Worm (Caenorhabditis elegans): ENCODE results near the gene W03F9.4.

DNA sequence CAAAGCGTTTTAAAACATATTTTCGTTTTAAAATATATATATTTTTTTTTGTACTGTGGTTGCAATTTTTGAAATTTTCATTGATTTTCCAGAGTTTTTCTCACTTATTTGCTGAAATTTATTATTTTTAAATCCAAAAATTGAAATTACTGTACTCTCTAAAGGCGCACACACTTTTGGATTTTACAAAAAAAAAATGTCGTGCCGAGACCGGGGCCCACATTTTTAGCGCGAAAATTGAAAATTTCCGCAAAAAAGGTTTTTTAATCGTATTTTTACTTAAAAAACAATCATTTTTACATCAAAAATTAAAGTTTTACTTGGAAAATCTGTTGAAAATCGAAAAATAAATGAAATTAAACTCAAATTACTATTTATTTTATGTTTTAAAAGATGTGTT lies 33.9 kb upstream of the W03F9.4 start:
- TF ChIP-seq W03F9.2 (tag; optimal IDR thresholded peaks at IDR 0.05) (no peak), him-1 (tag; optimal IDR thresholded peaks at IDR 0.05) (no peak)
